Fruit fly (Drosophila melanogaster) whole organism, prepupa: ENCODE results near the gene CG1273.

Experiments
- lz ChIP-seq: fragments of 200-800 bp; sonication (Bioruptor generic); optimal IDR thresholded peaks from 3 replicates; lab custom pipeline; 2016; ENCODE audit warnings: missing biosample characterization, missing genetic modification characterization
- net ChIP-seq: fragments of 200-800 bp; sonication (Bioruptor generic); optimal IDR thresholded peaks from 3 replicates; lab custom pipeline; 2016; ENCODE audit warnings: missing biosample characterization, missing genetic modification characterization
- pdm3 ChIP-seq: fragments of 200-800 bp; sonication (Bioruptor generic); optimal IDR thresholded peaks from 3 replicates; lab custom pipeline; 2016; ENCODE audit warnings: missing biosample characterization, missing genetic modification characterization

dm6 chr3L:4253611-4254300, 9.8 kb upstream of the CG1273 start:
- no peak for TF ChIP-seq lz (GFP tag; lab: Kevin White, UChicago)
- no peak for TF ChIP-seq net
- TF ChIP-seq pdm3 (GFP tag; lab: Kevin White, UChicago) = no peak
